Worm (Caenorhabditis elegans) whole organism, L4 larva: ENCODE results near the gene memb-2.

Experiments
- F10B5.3 ChIP-seq: sonication (generic microtip); optimal IDR thresholded peaks from 2 replicates; lab custom pipeline; 2016; ENCODE audit warnings: mild to moderate bottlenecking, missing genetic modification characterization, missing compliant biosample characterization
- T20F7.1 ChIP-seq: fragments of 200-800 bp; sonication (Bioruptor generic); optimal IDR thresholded peaks from 2 replicates; lab custom pipeline; 2018; ENCODE audit warnings: mild to moderate bottlenecking, missing genetic modification characterization, missing compliant biosample characterization
- T26A8.4 ChIP-seq: fragments of 200-800 bp; sonication (Bioruptor generic); IDR thresholded peaks from 2 replicates; pipeline ENCODE4 v1.3.6; 2022; ENCODE audit warnings: missing genetic modification characterization, missing compliant biosample characterization
- Y48G9A.11 ChIP-seq: fragments of 200-800 bp; sonication (Bioruptor generic); IDR thresholded peaks from 2 replicates; pipeline ENCODE4 v1.3.6; 2022; ENCODE audit warnings: missing genetic modification reagents, missing genetic modification characterization, missing compliant biosample characterization
- Y5F2A.4 ChIP-seq: fragments of 200-800 bp; sonication (Bioruptor generic); optimal IDR thresholded peaks from 2 replicates; lab custom pipeline; 2018; ENCODE audit warnings: mild to moderate bottlenecking, missing genetic modification characterization, missing compliant biosample characterization
- ZK546.5 ChIP-seq, 2 experiments: sonication (generic microtip); optimal IDR thresholded peaks; 2 replicates each; lab custom pipeline; 2017; ENCODE audit warnings: missing biosample characterization in 2 of 2, missing genetic modification characterization in 2 of 2
- aha-1 ChIP-seq: fragments of 150-350 bp; peaks from one replicate; lab custom pipeline; 2014; ENCODE audit warnings: missing biosample characterization, missing genetic modification characterization
- ama-1 ChIP-seq: fragments of 150-350 bp; optimal IDR thresholded peaks from 2 replicates; lab custom pipeline; 2014; ENCODE audit warnings: inconsistent platforms, mixed read lengths
- ceh-28 ChIP-seq: fragments of 150-350 bp; optimal IDR thresholded peaks from 2 replicates; lab custom pipeline; 2014; ENCODE audit warnings: missing biosample characterization, missing genetic modification reagents, missing genetic modification characterization
- ceh-32 ChIP-seq: sonication (generic microtip); optimal IDR thresholded peaks from 2 replicates; lab custom pipeline; 2016; ENCODE audit warnings: mild to moderate bottlenecking, missing genetic modification characterization, missing compliant biosample characterization; ENCODE audit not compliant: poor library complexity
- cey-2 ChIP-seq: sonication (generic microtip); optimal IDR thresholded peaks from 3 replicates; lab custom pipeline; 2017; ENCODE audit warnings: missing genetic modification characterization, mild to moderate bottlenecking, missing compliant biosample characterization, antibody characterized with exemption, borderline replicate concordance; ENCODE audit not compliant: insufficient read depth
- ctbp-1 ChIP-seq: fragments of 200-800 bp; sonication (Bioruptor generic); IDR thresholded peaks from 2 replicates; pipeline ENCODE4 v1.3.6; 2022; ENCODE audit warnings: missing genetic modification reagents, missing genetic modification characterization, missing compliant biosample characterization
- daf-12 ChIP-seq: fragments of 150-350 bp; optimal IDR thresholded peaks from 2 replicates; lab custom pipeline; 2014; ENCODE audit warnings: missing biosample characterization, missing genetic modification reagents, missing genetic modification characterization
- daf-16 ChIP-seq, 3 experiments: sonication (generic microtip); optimal IDR thresholded peaks; 2 replicates each; lab custom pipeline; 2016 to 2017; ENCODE audit warnings: missing genetic modification characterization in 3 of 3, missing genetic modification reagents in 3 of 3, mild to moderate bottlenecking in 2 of 3, missing compliant biosample characterization in 2 of 3, missing biosample characterization in 1 of 3, moderate library complexity in 1 of 3
- daf-19 ChIP-seq: fragments of 200-800 bp; sonication (Bioruptor generic); conservative IDR thresholded peaks from 2 replicates; pipeline ENCODE4 v1.3.6; 2022; ENCODE audit warnings: missing genetic modification characterization, missing compliant biosample characterization
- dmd-8 ChIP-seq: fragments of 200-800 bp; sonication (Bioruptor generic); IDR thresholded peaks from 2 replicates; pipeline ENCODE4 v1.3.6; 2022; ENCODE audit warnings: missing genetic modification characterization, missing compliant biosample characterization
- dpl-1 ChIP-seq: fragments of 150-350 bp; optimal IDR thresholded peaks from 2 replicates; lab custom pipeline; 2014; ENCODE audit warnings: missing biosample characterization, missing genetic modification reagents, missing genetic modification characterization
- duxl-1 ChIP-seq: sonication (generic microtip); optimal IDR thresholded peaks from 2 replicates; lab custom pipeline; 2016; ENCODE audit warnings: mild to moderate bottlenecking, missing genetic modification characterization, moderate library complexity, missing compliant biosample characterization; ENCODE audit not compliant: poor library complexity
- dve-1 ChIP-seq: sonication (generic microtip); optimal IDR thresholded peaks from 2 replicates; lab custom pipeline; 2017; ENCODE audit warnings: antibody characterized with exemption, mild to moderate bottlenecking, missing genetic modification characterization, missing compliant biosample characterization; ENCODE audit not compliant: insufficient read depth
- egl-27 ChIP-seq: sonication (generic microtip); optimal IDR thresholded peaks from 3 replicates; lab custom pipeline; 2017; ENCODE audit warnings: missing biosample characterization, missing genetic modification reagents, missing genetic modification characterization
- egl-43 ChIP-seq: fragments of 200-800 bp; sonication (Bioruptor generic); IDR thresholded peaks from 2 replicates; pipeline ENCODE4 v1.3.6; 2022; ENCODE audit warnings: missing genetic modification reagents, missing genetic modification characterization, missing compliant biosample characterization
- hlh-11 ChIP-seq: fragments of 200-800 bp; sonication (Bioruptor generic); optimal IDR thresholded peaks from 2 replicates; lab custom pipeline; 2018; ENCODE audit warnings: mild to moderate bottlenecking, missing genetic modification characterization, missing compliant biosample characterization
- hlh-30 ChIP-seq: sonication (generic microtip); optimal IDR thresholded peaks from 2 replicates; lab custom pipeline; 2017; ENCODE audit warnings: antibody characterized with exemption, mild to moderate bottlenecking, missing genetic modification characterization, missing compliant biosample characterization; ENCODE audit not compliant: insufficient read depth
- jun-1 ChIP-seq: fragments of 150-350 bp; optimal IDR thresholded peaks from 2 replicates; lab custom pipeline; 2014; ENCODE audit warnings: missing biosample characterization, missing genetic modification reagents, missing genetic modification characterization
- lim-7 ChIP-seq: fragments of 200-800 bp; sonication (Bioruptor generic); IDR thresholded peaks from 2 replicates; pipeline ENCODE4 v1.3.6; 2022; ENCODE audit warnings: missing genetic modification characterization, missing compliant biosample characterization
- lin-1 ChIP-seq: fragments of 200-800 bp; sonication (Bioruptor generic); IDR thresholded peaks from 2 replicates; pipeline ENCODE4 v1.3.6; 2022; ENCODE audit warnings: missing genetic modification reagents, missing genetic modification characterization, missing compliant biosample characterization
- lin-15B ChIP-seq: fragments of 150-350 bp; sonication (generic microtip); optimal IDR thresholded peaks from 3 replicates; lab custom pipeline; 2014; ENCODE audit warnings: missing biosample characterization, missing genetic modification characterization
- lin-38 ChIP-seq: fragments of 200-800 bp; sonication (Bioruptor generic); IDR thresholded peaks from 2 replicates; pipeline ENCODE4 v1.3.6; 2022; ENCODE audit warnings: missing genetic modification reagents, missing genetic modification characterization, missing compliant biosample characterization
- lin-39 ChIP-seq: fragments of 150-350 bp; optimal IDR thresholded peaks from 2 replicates; lab custom pipeline; 2014; ENCODE audit warnings: missing biosample characterization, missing genetic modification reagents, missing genetic modification characterization
- madf-9 ChIP-seq: fragments of 200-800 bp; sonication (Bioruptor generic); conservative IDR thresholded peaks from 2 replicates; pipeline ENCODE4 v1.3.6; 2022; ENCODE audit warnings: missing genetic modification reagents, missing genetic modification characterization, missing compliant biosample characterization
- mep-1 ChIP-seq: fragments of 150-350 bp; sonication (generic microtip); optimal IDR thresholded peaks from 3 replicates; lab custom pipeline; 2014; ENCODE audit warnings: missing biosample characterization, missing genetic modification characterization
- mes-2 ChIP-seq: sonication (generic microtip); optimal IDR thresholded peaks from 2 replicates; lab custom pipeline; 2016; ENCODE audit warnings: missing genotype, mild to moderate bottlenecking, missing genetic modification characterization, missing compliant biosample characterization; ENCODE audit not compliant: poor library complexity, severe bottlenecking
- mxl-2 ChIP-seq: fragments of 200-800 bp; sonication (Bioruptor generic); conservative IDR thresholded peaks from 2 replicates; pipeline ENCODE4 v1.3.6; 2022; ENCODE audit warnings: missing genetic modification reagents, missing genetic modification characterization, missing compliant biosample characterization
- nhr-10 ChIP-seq: fragments of 150-350 bp; optimal IDR thresholded peaks from 2 replicates; lab custom pipeline; 2014; ENCODE audit warnings: missing biosample characterization, missing genetic modification characterization
- nhr-111 ChIP-seq: fragments of 200-800 bp; sonication (Bioruptor generic); optimal IDR thresholded peaks from 2 replicates; lab custom pipeline; 2018; ENCODE audit warnings: mild to moderate bottlenecking, missing genetic modification characterization, missing compliant biosample characterization
- nhr-41 ChIP-seq: fragments of 200-800 bp; sonication (Bioruptor generic); IDR thresholded peaks from 2 replicates; pipeline ENCODE4 v1.3.6; 2022; ENCODE audit warnings: missing genetic modification reagents, missing genetic modification characterization, missing compliant biosample characterization
- pha-4 ChIP-seq, 2 experiments: fragments of 150-350 bp in 1 of 2; fragments of 200-800 bp in 1 of 2; sonication (Bioruptor generic) in 1 of 2; IDR thresholded peaks in 1 of 2; optimal IDR thresholded peaks in 1 of 2; 2 replicates each; pipeline versions ENCODE4 v1.3.6 to Lab custom; 2014 to 2022; ENCODE audit warnings: missing genetic modification characterization in 2 of 2, missing genetic modification reagents in 2 of 2, missing biosample characterization in 1 of 2, missing compliant biosample characterization in 1 of 2
- php-3 ChIP-seq: fragments of 200-800 bp; sonication (Bioruptor generic); IDR thresholded peaks from 2 replicates; pipeline ENCODE4 v1.3.6; 2022; ENCODE audit warnings: missing genetic modification reagents, missing genetic modification characterization, missing compliant biosample characterization
- pqm-1 ChIP-seq: sonication (generic microtip); optimal IDR thresholded peaks from 2 replicates; lab custom pipeline; 2017; ENCODE audit warnings: missing biosample characterization, missing genetic modification characterization
- saeg-2 ChIP-seq: fragments of 200-800 bp; sonication (Bioruptor generic); IDR thresholded peaks from 2 replicates; pipeline ENCODE4 v1.3.6; 2022; ENCODE audit warnings: missing genetic modification reagents, missing genetic modification characterization, missing compliant biosample characterization
- set-16 ChIP-seq: fragments of 200-800 bp; sonication (Bioruptor generic); IDR thresholded peaks from 2 replicates; pipeline ENCODE4 v1.3.6; 2022; ENCODE audit warnings: missing genetic modification reagents, missing genetic modification characterization, missing compliant biosample characterization
- snpc-4 ChIP-seq: fragments of 150-350 bp; optimal IDR thresholded peaks from 2 replicates; lab custom pipeline; 2014; ENCODE audit warnings: missing biosample characterization, missing genetic modification characterization
- spr-1 ChIP-seq: sonication (generic microtip); optimal IDR thresholded peaks from 2 replicates; lab custom pipeline; 2016; ENCODE audit warnings: mild to moderate bottlenecking, missing genetic modification characterization, missing compliant biosample characterization
- spr-3 ChIP-seq: fragments of 200-800 bp; sonication (Bioruptor generic); optimal IDR thresholded peaks from 2 replicates; lab custom pipeline; 2018; ENCODE audit warnings: mild to moderate bottlenecking, missing genetic modification characterization, missing compliant biosample characterization
- tag-97 ChIP-seq: fragments of 200-800 bp; sonication (Bioruptor generic); IDR thresholded peaks from 2 replicates; pipeline ENCODE4 v1.3.6; 2022; ENCODE audit warnings: missing genetic modification characterization, missing compliant biosample characterization
- unc-62 ChIP-seq, 3 experiments: fragments of 150-350 bp in 1 of 3; sonication (generic microtip); optimal IDR thresholded peaks in 2 of 3; peaks in 1 of 3; 1 replicate in 1 of 3; 2 replicates in 2 of 3; lab custom pipeline; 2014 to 2017; ENCODE audit warnings: missing biosample characterization in 3 of 3, missing genetic modification characterization in 3 of 3, missing genetic modification reagents in 3 of 3, missing genotype in 1 of 3
- vab-7 ChIP-seq: fragments of 200-800 bp; sonication (Bioruptor generic); IDR thresholded peaks from 2 replicates; pipeline ENCODE4 v1.3.6; 2022; ENCODE audit warnings: missing genetic modification reagents, missing genetic modification characterization, missing compliant biosample characterization
- zfp-2 ChIP-seq: sonication (generic microtip); optimal IDR thresholded peaks from 2 replicates; lab custom pipeline; 2016; ENCODE audit warnings: mild to moderate bottlenecking, missing genetic modification characterization, missing compliant biosample characterization
- zip-2 ChIP-seq: fragments of 150-350 bp; optimal IDR thresholded peaks from 2 replicates; lab custom pipeline; 2014; ENCODE audit warnings: missing biosample characterization, missing genetic modification characterization

Gene memb-2

DNA sequence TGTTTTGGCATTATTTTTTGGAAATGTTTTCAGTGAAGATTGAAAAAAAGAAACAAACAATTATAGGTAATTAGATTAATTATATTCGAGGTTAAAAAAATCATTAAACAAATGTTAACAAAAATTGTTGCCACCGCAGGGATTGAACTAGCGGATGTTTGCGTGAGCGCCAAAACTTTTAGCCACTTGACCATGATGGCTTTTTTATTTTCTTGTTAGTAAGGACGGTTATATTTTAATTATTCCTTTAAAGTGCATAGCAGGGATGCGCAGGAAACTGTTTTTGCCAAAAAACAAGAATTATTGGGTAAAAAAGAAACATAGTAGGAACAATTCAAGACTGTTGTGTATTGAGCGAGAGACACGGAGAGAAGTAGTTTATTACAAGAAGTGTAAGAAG lies 47.4 kb upstream of the memb-2 start (continued):
- TF ChIP-seq ceh-32 (no peak), aha-1 (tag; lab: Kevin White, UChicago) (peak; percentile 71), ceh-28 (tag; lab: Kevin White, UChicago) (no peak), saeg-2 (GFP tag; lab: Robert Waterston, UW) (peak; percentile 47; the same call in 1 of the 2 replicates), dmd-8 (peak; percentile 84), dpl-1 (GFP tag; lab: Kevin White, UChicago) (no peak), nhr-41 (GFP tag; lab: Robert Waterston, UW) (peak; percentile 83; the same call in 1 of the 2 replicates), php-3 (GFP tag; lab: Robert Waterston, UW) (peak; percentile 86), nhr-10 (no peak), nhr-111 (peak; percentile 87), ama-1 (lab: Kevin White, UChicago) (no peak), vab-7 (GFP tag; lab: Robert Waterston, UW) (peak; percentile 75), Y5F2A.4 (peak; percentile 88), set-16 (no peak), pha-4 (GFP tag; IDR thresholded peaks at IDR 0.05; lab: Robert Waterston, UW) (peak; percentile 91), pha-4 (tag; optimal IDR thresholded peaks at IDR 0.05; lab: Kevin White, UChicago) (no peak), unc-62 (GFP tag; optimal IDR thresholded peaks at IDR 0.05 in 1 of 2; lab: Kevin White, UChicago) (no peak), unc-62 (tag; optimal IDR thresholded peaks at IDR 0.05; lab: Kevin White, UChicago) (no peak), hlh-30 (peak; percentile 14), F10B5.3 (tag; lab: Kevin White, UChicago) (no peak), zip-2 (tag; lab: Kevin White, UChicago) (no peak), madf-9 (peak; percentile 66), daf-12 (tag; lab: Kevin White, UChicago) (no peak), T26A8.4 (GFP tag; lab: Robert Waterston, UW) (peak; percentile 90), spr-3 (GFP tag; lab: Kevin White, UChicago) (peak; percentile 60), lim-7 (GFP tag; lab: Robert Waterston, UW) (peak; percentile 98), zfp-2 (tag; lab: Kevin White, UChicago) (no peak), jun-1 (tag; lab: Kevin White, UChicago) (no peak), cey-2 (tag; lab: Kevin White, UChicago) (no peak), ZK546.5 (tag; optimal IDR thresholded peaks at IDR 0.05; lab: Kevin White, UChicago) (no peak), egl-43 (peak; percentile 86), lin-1 (peak; percentile 93), lin-15B (tag; lab: Kevin White, UChicago) (no peak), Y48G9A.11 (GFP tag; lab: Robert Waterston, UW) (peak; percentile 87), ctbp-1 (GFP tag; lab: Robert Waterston, UW) (peak; percentile 85), snpc-4 (tag; lab: Kevin White, UChicago) (no peak), lin-39 (tag; lab: Kevin White, UChicago) (no peak), daf-19 (peak; percentile 92), spr-1 (tag; lab: Kevin White, UChicago) (peak; percentile 73), mep-1 (tag; lab: Kevin White, UChicago) (no peak), mxl-2 (GFP tag; lab: Robert Waterston, UW) (0 out of 2 replicates have a peak, but pooled peaks have one; percentile 25), pqm-1 (no peak), dve-1 (tag; lab: Kevin White, UChicago) (no peak), tag-97 (GFP tag; lab: Robert Waterston, UW) (0 out of 2 replicates have a peak, but pooled peaks have one; percentile 64), daf-16 (GFP tag; optimal IDR thresholded peaks at IDR 0.05; lab: Kevin White, UChicago) (peak in 1 of 2 experiments; percentile 72), daf-16 (tag; optimal IDR thresholded peaks at IDR 0.05; lab: Kevin White, UChicago) (no peak), duxl-1 (tag; lab: Kevin White, UChicago) (peak; percentile 88), lin-38 (GFP tag; lab: Robert Waterston, UW) (peak; percentile 85), hlh-11 (tag; lab: Kevin White, UChicago) (no peak), mes-2 (tag; lab: Kevin White, UChicago) (peak; percentile 70), T20F7.1 (no peak), egl-27 (tag; lab: Kevin White, UChicago) (no peak)
